In the genomic region with DNA sequence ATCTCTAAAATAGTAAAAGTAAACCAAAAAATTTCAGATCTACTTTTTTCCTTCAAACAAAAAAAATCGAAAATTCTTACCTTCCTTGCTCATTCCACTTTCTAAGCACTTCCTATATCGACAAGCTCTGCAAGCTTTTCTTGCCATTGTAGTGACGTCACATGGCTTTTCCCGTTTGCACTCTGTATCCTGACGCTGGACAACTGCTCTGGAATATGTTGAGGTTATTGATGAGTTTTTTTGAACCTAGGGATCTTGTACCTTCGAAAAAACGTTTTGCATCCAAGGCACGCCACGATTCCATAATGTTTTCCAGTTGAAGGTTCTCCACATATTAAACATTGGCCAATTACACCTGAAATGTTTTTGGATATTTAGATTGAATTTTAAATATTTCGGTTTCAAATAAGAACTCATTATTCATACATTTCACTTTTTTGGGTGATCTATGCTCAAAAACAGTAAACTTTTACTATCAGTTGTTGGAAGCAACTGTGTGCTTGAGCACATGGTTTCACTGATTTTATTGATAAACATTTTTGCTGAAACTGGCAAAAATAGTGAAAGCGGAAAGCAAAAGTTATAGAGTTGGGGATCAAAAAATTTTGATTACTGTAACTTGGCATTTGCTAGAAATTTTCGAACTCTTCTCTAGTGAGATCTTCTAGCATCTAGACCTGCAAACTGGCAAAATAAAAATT, we compare ENCODE assay signal across 1 worm cellular context.
A peak's percentile ranks its signal among the peaks of the same experiment; 100 is the strongest.
TF ChIP-seq lines count a peak whose summit lies in the region.

No protein-coding gene starts in this region.

TF ChIP-seq in whole organism, L1 larva, 84 proteins besides CTCF, POLR2A, EP300 and RAD21 (continued from another document):
- TF ChIP-seq F16B12.6 (tag; optimal IDR thresholded peaks at IDR 0.05; lab: Kevin White, UChicago) (no peak), aly-2 (tag; optimal IDR thresholded peaks at IDR 0.05; lab: Kevin White, UChicago) (no peak), nhr-77 (tag; optimal IDR thresholded peaks at IDR 0.05; lab: Kevin White, UChicago) (no peak), zip-4 (GFP tag; optimal IDR thresholded peaks at IDR 0.05; lab: Kevin White, UChicago) (no peak), nhr-76 (tag; optimal IDR thresholded peaks at IDR 0.05; lab: Kevin White, UChicago) (no peak), nhr-71 (tag; optimal IDR thresholded peaks at IDR 0.05; lab: Kevin White, UChicago) (peak; percentile 46), rnt-1 (tag; optimal IDR thresholded peaks at IDR 0.05; lab: Kevin White, UChicago) (peak; percentile 59), hlh-17 (GFP tag; optimal IDR thresholded peaks at IDR 0.05; lab: Kevin White, UChicago; ENCODE audit: borderline replicate concordance) (no peak), nhr-12 (tag; optimal IDR thresholded peaks at IDR 0.05; lab: Kevin White, UChicago) (no peak), mep-1 (tag; optimal IDR thresholded peaks at IDR 0.05; lab: Kevin White, UChicago) (no peak), mef-2 (tag; optimal IDR thresholded peaks at IDR 0.05; lab: Kevin White, UChicago) (no peak), pqm-1 (tag; optimal IDR thresholded peaks at IDR 0.05; lab: Kevin White, UChicago) (no peak), unc-30 (tag; optimal IDR thresholded peaks at IDR 0.05; lab: Kevin White, UChicago) (no peak), unc-98 (GFP tag; IDR thresholded peaks at IDR 0.05; lab: Robert Waterston, UW) (no peak), fkh-10 (GFP tag; optimal IDR thresholded peaks at IDR 0.05; lab: Kevin White, UChicago) (no peak), lin-39 (tag; optimal IDR thresholded peaks at IDR 0.05; lab: Kevin White, UChicago) (peak; percentile 36), efl-1 (optimal IDR thresholded peaks at IDR 0.05; lab: Kevin White, UChicago) (no peak), efl-1 (GFP tag; optimal IDR thresholded peaks at IDR 0.05 in 1 of 2; lab: Kevin White, UChicago) (peak in 1 of 2 experiments; percentile 37), ces-1 (GFP tag; optimal IDR thresholded peaks at IDR 0.05; lab: Kevin White, UChicago) (no peak), ztf-4 (tag; optimal IDR thresholded peaks at IDR 0.05; lab: Kevin White, UChicago) (peak; percentile 36), sptf-1 (tag; optimal IDR thresholded peaks at IDR 0.05; lab: Kevin White, UChicago) (no peak), ceh-82 (tag; optimal IDR thresholded peaks at IDR 0.05; lab: Kevin White, UChicago) (no peak), ceh-90 (tag; optimal IDR thresholded peaks at IDR 0.05; lab: Kevin White, UChicago) (no peak), lin-35 (GFP tag; optimal IDR thresholded peaks at IDR 0.05; lab: Kevin White, UChicago) (peak in 1 of 2 experiments; percentile 11)
